Worm (Caenorhabditis elegans) whole organism, L3 larva: ENCODE measurements around the gene T07E3.4.

Experiments
- nhr-11 ChIP-seq: fragments of 150-350 bp; optimal IDR thresholded peaks from 2 replicates; lab custom pipeline; 2014; ENCODE audit warnings: missing biosample characterization, missing genetic modification characterization
- zag-1 ChIP-seq: fragments of 150-350 bp; optimal IDR thresholded peaks from 2 replicates; lab custom pipeline; 2014; ENCODE audit warnings: missing biosample characterization, missing genetic modification characterization

ce11 chrIII:6912381-6912780 lies 14.6 kb downstream of the T07E3.4 start, which contains the start of gene pdf-1:
- TF ChIP-seq zag-1 (no peak), nhr-11 (tag; lab: Kevin White, UChicago) (no peak)
